Comparison of ENCODE assay signal across 2 worm cellular contexts in genomic region chrV:5392993-5393628, ce11.
TF ChIP-seq lines count a peak whose summit lies in the region.

Gene C35A11.4, minus strand, starts transcription at chrV:5393148.

TF ChIP-seq in whole organism, L1 larva, 84 proteins besides CTCF, POLR2A, EP300 and RAD21 (continued from another document):
- peak; percentile 97 for TF ChIP-seq elt-2 (tag; optimal IDR thresholded peaks at IDR 0.05; lab: Kevin White, UChicago)
- no peak for TF ChIP-seq C04F5.9 (tag; optimal IDR thresholded peaks at IDR 0.05; lab: Kevin White, UChicago)
- TF ChIP-seq rnt-1 (tag; optimal IDR thresholded peaks at IDR 0.05; lab: Kevin White, UChicago): no peak
- TF ChIP-seq fkh-8 (tag; optimal IDR thresholded peaks at IDR 0.05; lab: Kevin White, UChicago): no peak
- TF ChIP-seq efl-3 (GFP tag; optimal IDR thresholded peaks at IDR 0.05; lab: Kevin White, UChicago): no peak
- TF ChIP-seq lin-35 (GFP tag; optimal IDR thresholded peaks at IDR 0.05; lab: Kevin White, UChicago): peak in 1 of 2 experiments; percentile 23
- no peak for TF ChIP-seq ceh-90 (tag; optimal IDR thresholded peaks at IDR 0.05; lab: Kevin White, UChicago)
- no peak for TF ChIP-seq mab-9 (GFP tag; IDR thresholded peaks at IDR 0.05; lab: Robert Waterston, UW)
- no peak for TF ChIP-seq unc-62 (GFP tag; optimal IDR thresholded peaks at IDR 0.05; lab: Kevin White, UChicago)
- TF ChIP-seq C16A3.4 (tag; optimal IDR thresholded peaks at IDR 0.05; lab: Kevin White, UChicago): no peak
- no peak for TF ChIP-seq egl-13 (tag; optimal IDR thresholded peaks at IDR 0.05; lab: Kevin White, UChicago)
- TF ChIP-seq efl-1 (optimal IDR thresholded peaks at IDR 0.05; lab: Kevin White, UChicago): no peak
- no peak for TF ChIP-seq efl-1 (GFP tag; optimal IDR thresholded peaks at IDR 0.05 in 1 of 2; lab: Kevin White, UChicago)
- TF ChIP-seq ceh-88 (GFP tag; IDR thresholded peaks at IDR 0.05; lab: Robert Waterston, UW): no peak
- TF ChIP-seq hlh-4 (tag; optimal IDR thresholded peaks at IDR 0.05; lab: Kevin White, UChicago): no peak
TF ChIP-seq in whole organism, L1 larva: peak in this region for 5.

TF ChIP-seq in whole organism, L4 larva, 104 proteins besides CTCF, POLR2A, EP300 and RAD21 (continued from another document):
- peak; percentile 73 for TF ChIP-seq nhr-77 (tag; optimal IDR thresholded peaks at IDR 0.05; lab: Kevin White, UChicago)
- no peak for TF ChIP-seq daf-16 (GFP tag; optimal IDR thresholded peaks at IDR 0.05; lab: Kevin White, UChicago)
- peak; percentile 81 for TF ChIP-seq daf-16 (tag; optimal IDR thresholded peaks at IDR 0.05; lab: Kevin White, UChicago)
- TF ChIP-seq php-3 (GFP tag; IDR thresholded peaks at IDR 0.05; lab: Robert Waterston, UW): peak; percentile 61; the same call in 1 of the 2 replicates
- TF ChIP-seq T26A8.4 (GFP tag; IDR thresholded peaks at IDR 0.05; lab: Robert Waterston, UW): no peak
- TF ChIP-seq dmd-9 (GFP tag; IDR thresholded peaks at IDR 0.05; lab: Robert Waterston, UW): no peak
- TF ChIP-seq nhr-6 (tag; optimal IDR thresholded peaks at IDR 0.05; lab: Kevin White, UChicago): no peak
- peak; percentile 31 for TF ChIP-seq nhr-48 (tag; optimal IDR thresholded peaks at IDR 0.05; lab: Kevin White, UChicago)
- TF ChIP-seq cey-2 (tag; optimal IDR thresholded peaks at IDR 0.05; lab: Kevin White, UChicago; ENCODE audit: borderline replicate concordance, insufficient read depth): peak; percentile 21
- no peak for TF ChIP-seq jun-1 (tag; optimal IDR thresholded peaks at IDR 0.05; lab: Kevin White, UChicago)
- no peak for TF ChIP-seq egl-43 (GFP tag; IDR thresholded peaks at IDR 0.05; lab: Robert Waterston, UW)
- TF ChIP-seq unc-62 (GFP tag; optimal IDR thresholded peaks at IDR 0.05 in 1 of 2; lab: Kevin White, UChicago): no peak
- TF ChIP-seq unc-62 (tag; optimal IDR thresholded peaks at IDR 0.05; lab: Kevin White, UChicago): no peak
- TF ChIP-seq skn-1 (tag; optimal IDR thresholded peaks at IDR 0.05; lab: Kevin White, UChicago): no peak
- no peak for TF ChIP-seq lin-38 (GFP tag; IDR thresholded peaks at IDR 0.05; lab: Robert Waterston, UW)
- TF ChIP-seq spr-1 (tag; optimal IDR thresholded peaks at IDR 0.05; lab: Kevin White, UChicago): no peak
- peak; percentile 37 for TF ChIP-seq hlh-30 (tag; optimal IDR thresholded peaks at IDR 0.05; lab: Kevin White, UChicago; ENCODE audit: insufficient read depth)
- TF ChIP-seq saeg-2 (GFP tag; IDR thresholded peaks at IDR 0.05; lab: Robert Waterston, UW): no peak
- peak in 1 of 2 experiments; percentile 63 for TF ChIP-seq mdl-1 (tag; optimal IDR thresholded peaks at IDR 0.05; lab: Kevin White, UChicago)
- no peak for TF ChIP-seq dpl-1 (GFP tag; optimal IDR thresholded peaks at IDR 0.05; lab: Kevin White, UChicago)
